Worm (Caenorhabditis elegans) whole organism, L2 larva: ENCODE measurements around the gene Y80D4G.2.

Experiments used
- Y55F3AM.14 ChIP-seq: fragments of 200-800 bp; sonication (Bioruptor generic); optimal IDR thresholded peaks from 2 replicates; lab custom pipeline; 2018; ENCODE audit warnings: mild to moderate bottlenecking, missing genetic modification characterization, missing compliant biosample characterization
- alr-1 ChIP-seq: fragments of 150-350 bp; optimal IDR thresholded peaks from 2 replicates; lab custom pipeline; 2014; ENCODE audit warnings: missing biosample characterization, missing genetic modification characterization
- egl-27 ChIP-seq: sonication (generic microtip); optimal IDR thresholded peaks from 3 replicates; lab custom pipeline; 2017; ENCODE audit warnings: missing biosample characterization, missing genetic modification reagents, missing genetic modification characterization
- elt-3 ChIP-seq: sonication (generic microtip); optimal IDR thresholded peaks from 2 replicates; lab custom pipeline; 2017; ENCODE audit warnings: missing biosample characterization, missing genetic modification characterization
- lin-13 ChIP-seq: fragments of 150-350 bp; optimal IDR thresholded peaks from 2 replicates; lab custom pipeline; 2014; ENCODE audit warnings: missing biosample characterization, missing genetic modification reagents, missing genetic modification characterization
- lsy-2 ChIP-seq, 2 experiments: fragments of 150-350 bp in 1 of 2; sonication (generic microtip) in 1 of 2; optimal IDR thresholded peaks; 2 replicates each; lab custom pipeline; 2014 to 2017; ENCODE audit warnings: missing biosample characterization in 2 of 2, missing genetic modification characterization in 2 of 2
- nhr-77 ChIP-seq: fragments of 150-350 bp; optimal IDR thresholded peaks from 2 replicates; lab custom pipeline; 2014; ENCODE audit warnings: missing biosample characterization, missing genetic modification characterization
- skn-1 ChIP-seq: sonication (generic microtip); optimal IDR thresholded peaks from 2 replicates; lab custom pipeline; 2017; ENCODE audit warnings: missing biosample characterization, missing genetic modification characterization
- unc-39 ChIP-seq: fragments of 150-350 bp; optimal IDR thresholded peaks from 2 replicates; lab custom pipeline; 2014; ENCODE audit warnings: missing biosample characterization, missing genetic modification characterization
- unc-62 ChIP-seq: fragments of 150-350 bp; optimal IDR thresholded peaks from 2 replicates; lab custom pipeline; 2014; ENCODE audit warnings: missing biosample characterization, missing genetic modification reagents, missing genetic modification characterization
- ztf-11 ChIP-seq: sonication (generic microtip); optimal IDR thresholded peaks from 2 replicates; lab custom pipeline; 2017; ENCODE audit warnings: missing biosample characterization, missing genetic modification characterization

DNA sequence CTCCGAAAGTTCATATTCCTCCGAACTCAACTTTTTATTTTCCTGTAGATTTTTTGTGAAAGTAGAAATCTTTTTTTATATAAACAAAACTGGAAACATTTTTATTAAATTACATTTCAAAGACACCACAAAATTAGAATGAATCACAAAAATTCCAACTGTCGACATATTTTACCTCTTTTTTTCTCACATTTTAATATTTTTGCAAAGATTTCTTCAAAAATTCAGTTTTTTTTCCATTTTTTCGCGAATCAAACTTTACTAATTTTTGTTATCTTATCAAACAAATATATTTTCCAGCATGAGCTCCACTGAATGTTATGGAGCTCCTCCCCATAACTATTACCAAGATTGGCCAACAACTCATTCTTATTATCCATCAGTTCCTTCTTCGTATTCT, 39.0 kb downstream of the Y80D4G.2 start, which contains the start of gene ceh-13:
- TF ChIP-seq ztf-11 (tag; lab: Kevin White, UChicago) (no peak), elt-3 (tag; lab: Kevin White, UChicago) (no peak), lin-13 (GFP tag; lab: Kevin White, UChicago) (no peak), alr-1 (tag; lab: Kevin White, UChicago) (no peak), skn-1 (tag; lab: Kevin White, UChicago) (no peak), unc-62 (GFP tag; lab: Kevin White, UChicago) (no peak), unc-39 (tag; lab: Kevin White, UChicago) (no peak), Y55F3AM.14 (GFP tag; lab: Kevin White, UChicago) (no peak), nhr-77 (tag; lab: Kevin White, UChicago) (no peak), lsy-2 (tag; optimal IDR thresholded peaks at IDR 0.05; lab: Kevin White, UChicago) (no peak), egl-27 (tag; lab: Kevin White, UChicago) (no peak)
